Fruit fly (Drosophila melanogaster) whole organism, embryonic: ENCODE results near the gene Mrgn1.

ENCODE experiments used
- Abd-B ChIP-seq: fragments of 200-800 bp; sonication (Bioruptor generic); optimal IDR thresholded peaks from 2 replicates; lab custom pipeline; 2018; ENCODE audit warnings: missing biosample characterization, mild to moderate bottlenecking, missing genetic modification characterization, moderate library complexity
- Asciz ChIP-seq: fragments of 200-800 bp; sonication (Bioruptor generic); optimal IDR thresholded peaks from 2 replicates; lab custom pipeline; 2017; ENCODE audit warnings: missing biosample characterization, mild to moderate bottlenecking, missing genetic modification characterization, missing genetic modification reagents
- Awh ChIP-seq: fragments of 200-800 bp; sonication (Bioruptor generic); IDR thresholded peaks from 2 replicates; pipeline ENCODE4, ENCODE4 v1.3.6; 2022; ENCODE audit warnings: missing biosample characterization, missing genetic modification characterization
- Bdp1 ChIP-seq: fragments of 200-800 bp; sonication (Bioruptor generic); optimal IDR thresholded peaks from 3 replicates; lab custom pipeline; 2016; ENCODE audit warnings: missing biosample characterization, missing genetic modification characterization
- CG10147 ChIP-seq: fragments of 200-800 bp; sonication (Bioruptor generic); optimal IDR thresholded peaks from 2 replicates; lab custom pipeline; 2019; ENCODE audit warnings: missing biosample characterization, mild to moderate bottlenecking, missing genetic modification characterization, moderate library complexity
- CG10462 ChIP-seq: fragments of 200-800 bp; sonication (Bioruptor generic); optimal IDR thresholded peaks from 2 replicates; lab custom pipeline; 2016; ENCODE audit warnings: missing biosample characterization, missing genetic modification characterization
- CG11696 ChIP-seq: fragments of 200-800 bp; sonication (Bioruptor generic); IDR thresholded peaks from 2 replicates; pipeline ENCODE4 v1.3.6; 2022; ENCODE audit warnings: missing biosample characterization, missing genetic modification characterization
- CG12236 ChIP-seq: fragments of 200-800 bp; sonication (Bioruptor generic); optimal IDR thresholded peaks from 2 replicates; lab custom pipeline; 2016; ENCODE audit warnings: missing biosample characterization, missing genetic modification characterization
- CG12744 ChIP-seq: fragments of 200-800 bp; sonication (Bioruptor generic); optimal IDR thresholded peaks from 2 replicates; lab custom pipeline; 2016; ENCODE audit warnings: missing biosample characterization, missing genetic modification characterization
- CG13287 ChIP-seq: fragments of 200-800 bp; sonication (Bioruptor generic); IDR thresholded peaks from 2 replicates; pipeline ENCODE4 v1.3.6; 2022; ENCODE audit warnings: missing biosample characterization, missing genetic modification characterization; ENCODE audit not compliant: partially characterized antibody
- CG13624 ChIP-seq: fragments of 200-800 bp; sonication (Bioruptor generic); optimal IDR thresholded peaks from 2 replicates; lab custom pipeline; 2016; ENCODE audit warnings: missing biosample characterization, missing genetic modification characterization
- CG18476 ChIP-seq: fragments of 200-800 bp; sonication (Bioruptor generic); optimal IDR thresholded peaks from 2 replicates; lab custom pipeline; 2016; ENCODE audit warnings: missing biosample characterization, mild to moderate bottlenecking, missing genetic modification characterization
- CG18619 ChIP-seq: fragments of 200-800 bp; sonication (Bioruptor generic); optimal IDR thresholded peaks from 3 replicates; lab custom pipeline; 2017; ENCODE audit warnings: missing biosample characterization, mild to moderate bottlenecking, missing genetic modification characterization
- CG2116 ChIP-seq: fragments of 200-800 bp; sonication (Bioruptor generic); optimal IDR thresholded peaks from 3 replicates; lab custom pipeline; 2018; ENCODE audit warnings: missing biosample characterization, mild to moderate bottlenecking, missing genetic modification characterization
- CG2120 ChIP-seq: fragments of 200-800 bp; sonication (Bioruptor generic); optimal IDR thresholded peaks from 3 replicates; lab custom pipeline; 2016; ENCODE audit warnings: missing biosample characterization, missing genetic modification characterization
- CG3281 ChIP-seq: fragments of 200-800 bp; sonication (Bioruptor generic); optimal IDR thresholded peaks from 3 replicates; lab custom pipeline; 2017; ENCODE audit warnings: missing biosample characterization, mild to moderate bottlenecking, missing genetic modification characterization
- CG4424 ChIP-seq: fragments of 200-800 bp; sonication (Bioruptor generic); optimal IDR thresholded peaks from 3 replicates; lab custom pipeline; 2016; ENCODE audit warnings: missing biosample characterization, missing genetic modification characterization
- CG4617 ChIP-seq: fragments of 200-800 bp; sonication (Bioruptor generic); optimal IDR thresholded peaks from 3 replicates; lab custom pipeline; 2016; ENCODE audit warnings: missing biosample characterization, missing genetic modification characterization, borderline replicate concordance
- CG9797 ChIP-seq: fragments of 200-800 bp; sonication (Bioruptor generic); optimal IDR thresholded peaks from 3 replicates; lab custom pipeline; 2018; ENCODE audit warnings: missing biosample characterization, mild to moderate bottlenecking, missing genetic modification characterization
- Drgx ChIP-seq: fragments of 200-800 bp; sonication (Bioruptor generic); IDR thresholded peaks from 2 replicates; pipeline ENCODE4 v1.3.6; 2022; ENCODE audit warnings: missing biosample characterization, missing genetic modification characterization
- ERR ChIP-seq: fragments of 200-800 bp; sonication (Bioruptor generic); optimal IDR thresholded peaks from 2 replicates; lab custom pipeline; 2016; ENCODE audit warnings: missing biosample characterization, missing genetic modification characterization
- H15 ChIP-seq: fragments of 200-800 bp; sonication (Bioruptor generic); IDR thresholded peaks from 3 replicates; pipeline ENCODE4 v1.3.6; 2022; ENCODE audit warnings: missing biosample characterization, missing genetic modification characterization
- H2.0 ChIP-seq: fragments of 200-800 bp; sonication (Bioruptor generic); IDR thresholded peaks from 2 replicates; pipeline ENCODE4 v1.3.6; 2022; ENCODE audit warnings: missing biosample characterization, missing genetic modification characterization
- HmgD ChIP-seq: fragments of 200-800 bp; sonication (Bioruptor generic); optimal IDR thresholded peaks from 3 replicates; lab custom pipeline; 2016; ENCODE audit warnings: missing biosample characterization, missing genetic modification characterization
- Hmx ChIP-seq: fragments of 200-800 bp; sonication (Bioruptor generic); optimal IDR thresholded peaks from 2 replicates; lab custom pipeline; 2016; ENCODE audit warnings: missing biosample characterization, missing genetic modification characterization
- Lpt ChIP-seq: fragments of >200 bp; optimal IDR thresholded peaks from 2 replicates; lab custom pipeline; 2018; ENCODE audit warnings: missing biosample characterization, missing genetic modification characterization
- Med ChIP-seq: fragments of 200-800 bp; sonication (Bioruptor generic); peaks from one replicate; lab custom pipeline; 2016; ENCODE audit warnings: missing biosample characterization, missing genetic modification characterization, mild to moderate bottlenecking, inconsistent platforms, moderate library complexity
- Optix ChIP-seq: fragments of 200-800 bp; sonication (Bioruptor generic); IDR thresholded peaks from 3 replicates; pipeline ENCODE4 v1.3.6; 2022; ENCODE audit warnings: missing biosample characterization, missing genetic modification characterization
- PHDP ChIP-seq: fragments of 200-800 bp; sonication (Bioruptor generic); optimal IDR thresholded peaks from 3 replicates; lab custom pipeline; 2018; ENCODE audit warnings: missing biosample characterization, mild to moderate bottlenecking, missing genetic modification characterization, moderate library complexity
- ap ChIP-seq: fragments of 200-800 bp; sonication (Bioruptor generic); IDR thresholded peaks from 2 replicates; pipeline ENCODE4 v1.3.6; 2022; ENCODE audit warnings: missing biosample characterization, missing genetic modification characterization
- ase ChIP-seq: fragments of 200-800 bp; sonication (Bioruptor generic); IDR thresholded peaks from 3 replicates; pipeline ENCODE4 v1.3.6; 2022; ENCODE audit warnings: missing biosample characterization, missing genetic modification characterization
- az2 ChIP-seq: fragments of 200-800 bp; sonication (Bioruptor generic); optimal IDR thresholded peaks from 3 replicates; lab custom pipeline; 2016; ENCODE audit warnings: missing biosample characterization, missing genetic modification characterization
- bigmax ChIP-seq: fragments of 200-800 bp; sonication (Bioruptor generic); optimal IDR thresholded peaks from 2 replicates; lab custom pipeline; 2018; ENCODE audit warnings: missing biosample characterization, mild to moderate bottlenecking, missing genetic modification characterization
- dan ChIP-seq: fragments of 200-800 bp; sonication (Bioruptor generic); IDR thresholded peaks from 2 replicates; pipeline ENCODE4 v1.3.6; 2022; ENCODE audit warnings: missing biosample characterization, missing genetic modification characterization
- esg ChIP-seq: fragments of 200-800 bp; sonication (Bioruptor generic); conservative IDR thresholded peaks from 2 replicates; pipeline ENCODE4 v1.3.6; 2022; ENCODE audit warnings: missing biosample characterization, missing genetic modification characterization
- eve ChIP-seq, 2 experiments: fragments of >200 bp; optimal IDR thresholded peaks; 2 replicates each; lab custom pipeline; 2017; ENCODE audit warnings: missing biosample characterization in 2 of 2, missing genetic modification characterization in 2 of 2
- fu2 ChIP-seq: fragments of 200-800 bp; sonication (Bioruptor generic); optimal IDR thresholded peaks from 2 replicates; lab custom pipeline; 2016; ENCODE audit warnings: missing biosample characterization, missing genetic modification characterization
- gce ChIP-seq: fragments of 200-800 bp; sonication (Bioruptor generic); IDR thresholded peaks from 3 replicates; pipeline ENCODE4 v1.3.6; 2022; ENCODE audit warnings: missing biosample characterization, missing genetic modification characterization
- gem ChIP-seq: fragments of 200-800 bp; sonication (Bioruptor generic); optimal IDR thresholded peaks from 2 replicates; lab custom pipeline; 2019; ENCODE audit warnings: missing biosample characterization, mild to moderate bottlenecking, missing genetic modification characterization, moderate library complexity
- gfzf ChIP-seq: fragments of 200-800 bp; sonication (Bioruptor generic); optimal IDR thresholded peaks from 2 replicates; lab custom pipeline; 2016; ENCODE audit warnings: missing biosample characterization, mild to moderate bottlenecking, missing genetic modification characterization, moderate library complexity
- gsb-n ChIP-seq: fragments of 200-800 bp; sonication (Bioruptor generic); optimal IDR thresholded peaks from 3 replicates; lab custom pipeline; 2018; ENCODE audit warnings: missing biosample characterization, mild to moderate bottlenecking, missing genetic modification characterization
- jing ChIP-seq: fragments of 200-800 bp; sonication (Bioruptor generic); optimal IDR thresholded peaks from 2 replicates; lab custom pipeline; 2018; ENCODE audit warnings: missing biosample characterization, mild to moderate bottlenecking, missing genetic modification characterization
- mirr ChIP-seq: fragments of 200-800 bp; sonication (Bioruptor generic); optimal IDR thresholded peaks from 3 replicates; lab custom pipeline; 2018; ENCODE audit warnings: missing biosample characterization, mild to moderate bottlenecking, missing genetic modification characterization
- pb ChIP-seq: fragments of 200-800 bp; sonication (Bioruptor generic); optimal IDR thresholded peaks from 3 replicates; lab custom pipeline; 2016; ENCODE audit warnings: missing biosample characterization, missing genetic modification characterization
- row ChIP-seq: fragments of 200-800 bp; sonication (Bioruptor generic); IDR thresholded peaks from 3 replicates; pipeline ENCODE4 v1.3.6; 2022; ENCODE audit warnings: missing biosample characterization, missing genetic modification characterization
- sisA ChIP-seq: fragments of 200-800 bp; sonication (Bioruptor generic); IDR thresholded peaks from 2 replicates; pipeline ENCODE4 v1.3.6; 2022; ENCODE audit warnings: missing biosample characterization, missing genetic modification characterization
- slou ChIP-seq: fragments of 200-800 bp; sonication (Bioruptor generic); optimal IDR thresholded peaks from 3 replicates; lab custom pipeline; 2016; ENCODE audit warnings: missing biosample characterization, missing genetic modification characterization
- unpg ChIP-seq: fragments of 200-800 bp; sonication (Bioruptor generic); optimal IDR thresholded peaks from 3 replicates; lab custom pipeline; 2018; ENCODE audit warnings: missing biosample characterization, mild to moderate bottlenecking, missing genetic modification characterization, moderate library complexity
- zen2 ChIP-seq: fragments of 200-800 bp; sonication (Bioruptor generic); IDR thresholded peaks from 3 replicates; pipeline ENCODE4 v1.3.6; 2022; ENCODE audit warnings: missing biosample characterization, missing genetic modification characterization; ENCODE audit not compliant: partially characterized antibody

Gene Mrgn1

dm6 chrX:13748906-13749872 lies 27.4 kb upstream of the Mrgn1 start (continued):
- TF ChIP-seq Bdp1, result no peak
- TF ChIP-seq mirr (GFP tag; lab: Kevin White, UChicago), result peak; percentile 4
- no peak for TF ChIP-seq Lpt (GFP tag; lab: Kevin White, UChicago)
- TF ChIP-seq ap (GFP tag; lab: Robert Waterston, UW), result peak; percentile 68
- peak; percentile 85 for TF ChIP-seq PHDP (tag; lab: Kevin White, UChicago)
- TF ChIP-seq gsb-n, result peak; percentile 28
- peak; percentile 3 for TF ChIP-seq CG4617 (GFP tag; lab: Kevin White, UChicago)
- TF ChIP-seq H15 (GFP tag; lab: Robert Waterston, UW), result peak; percentile 46; the same call in 1 of the 3 replicates
- peak; percentile 83 for TF ChIP-seq CG10147
- peak; percentile 20 for TF ChIP-seq slou (GFP tag; lab: Kevin White, UChicago)
- TF ChIP-seq esg (GFP tag; lab: Robert Waterston, UW), result peak; percentile 63
- peak; percentile 69; the same call in 2 of the 3 replicates for TF ChIP-seq ase (GFP tag; lab: Robert Waterston, UW)
- TF ChIP-seq jing (GFP tag; lab: Kevin White, UChicago), result no peak
- peak in 1 of 2 experiments; percentile 39 for TF ChIP-seq eve (GFP tag; optimal IDR thresholded peaks at IDR 0.05; lab: Kevin White, UChicago)
- TF ChIP-seq CG10462, result no peak
- no peak for TF ChIP-seq pb
- peak; percentile 96 for TF ChIP-seq CG11696 (GFP tag; lab: Robert Waterston, UW)
- TF ChIP-seq Hmx (GFP tag; lab: Kevin White, UChicago), result no peak
- no peak for TF ChIP-seq CG9797 (GFP tag; lab: Kevin White, UChicago)
- peak; percentile 79 for TF ChIP-seq CG3281 (GFP tag; lab: Kevin White, UChicago)
- TF ChIP-seq fu2 (GFP tag; lab: Kevin White, UChicago), result peak; percentile 31
- TF ChIP-seq CG13624 (GFP tag; lab: Kevin White, UChicago), result peak; percentile 97
- TF ChIP-seq H2.0 (GFP tag; lab: Robert Waterston, UW), result peak; percentile 75
- peak; percentile 78 for TF ChIP-seq unpg
- peak; percentile 42 for TF ChIP-seq az2
- peak; percentile 31 for TF ChIP-seq Abd-B (GFP tag; lab: Kevin White, UChicago)
- TF ChIP-seq Optix (GFP tag; lab: Robert Waterston, UW), result no peak
- TF ChIP-seq CG13287 (GFP tag; lab: Robert Waterston, UW), result no peak
- no peak for TF ChIP-seq ERR (GFP tag; lab: Kevin White, UChicago)
- TF ChIP-seq CG12236 (GFP tag; lab: Kevin White, UChicago), result no peak
- peak; percentile 31 for TF ChIP-seq CG2116 (GFP tag; lab: Kevin White, UChicago)
- TF ChIP-seq CG4424 (GFP tag; lab: Kevin White, UChicago), result peak; percentile 41
- no peak for TF ChIP-seq HmgD (GFP tag; lab: Kevin White, UChicago)
- TF ChIP-seq gfzf (GFP tag; lab: Kevin White, UChicago), result no peak
- TF ChIP-seq Drgx, result peak; percentile 34
- no peak for TF ChIP-seq CG12744 (GFP tag; lab: Kevin White, UChicago)
- TF ChIP-seq CG18619 (GFP tag; lab: Kevin White, UChicago), result peak; percentile 57
- peak; percentile 41 for TF ChIP-seq CG18476 (GFP tag; lab: Kevin White, UChicago)
- TF ChIP-seq sisA (GFP tag; lab: Robert Waterston, UW), result 0 out of 2 replicates have a peak, but pooled peaks have one; percentile 28
- TF ChIP-seq row (GFP tag; lab: Robert Waterston, UW), result peak; percentile 82
- no peak for TF ChIP-seq bigmax
- peak; percentile 29 for TF ChIP-seq Asciz (GFP tag; lab: Kevin White, UChicago)
- TF ChIP-seq Awh, result peak; percentile 54; the same call in 1 of the 2 replicates
- TF ChIP-seq dan (GFP tag; lab: Robert Waterston, UW), result no peak
- peak; percentile 80 for TF ChIP-seq CG2120 (GFP tag; lab: Kevin White, UChicago)
- TF ChIP-seq Med, result peak; percentile 43
- TF ChIP-seq gem, result peak; percentile 87
- peak; percentile 48; the same call in 1 of the 3 replicates for TF ChIP-seq gce (GFP tag; lab: Robert Waterston, UW)
- TF ChIP-seq zen2 (GFP tag; lab: Robert Waterston, UW), result no peak
